Fruit fly (Drosophila melanogaster) whole organism, pupa: ENCODE measurements around the gene CG15563.

Experiments
- CG10348 ChIP-seq: fragments of 200-800 bp; sonication (Bioruptor generic); IDR thresholded peaks from 2 replicates; pipeline ENCODE4 v1.3.6; 2022; ENCODE audit warnings: missing biosample characterization, missing genetic modification characterization
- CG12605 ChIP-seq: fragments of 200-800 bp; sonication (Bioruptor generic); IDR thresholded peaks from 2 replicates; pipeline ENCODE4 v1.3.6; 2022; ENCODE audit warnings: missing biosample characterization, missing genetic modification characterization
- CG13204 ChIP-seq: fragments of 200-800 bp; sonication (Bioruptor generic); optimal IDR thresholded peaks from 2 replicates; lab custom pipeline; 2018; ENCODE audit warnings: missing biosample characterization, mild to moderate bottlenecking, missing genetic modification characterization, moderate library complexity
- CG14655 ChIP-seq: fragments of 200-800 bp; sonication (Bioruptor generic); optimal IDR thresholded peaks from 3 replicates; lab custom pipeline; 2017; ENCODE audit warnings: mild to moderate bottlenecking, missing biosample characterization, missing genetic modification reagents, missing genetic modification characterization
- CG15710 ChIP-seq: fragments of 200-800 bp; sonication (Bioruptor generic); optimal IDR thresholded peaks from 2 replicates; lab custom pipeline; 2018; ENCODE audit warnings: missing biosample characterization, mild to moderate bottlenecking, missing genetic modification characterization, moderate library complexity
- CG17806 ChIP-seq: fragments of 200-800 bp; sonication (Bioruptor generic); optimal IDR thresholded peaks from 2 replicates; lab custom pipeline; 2018; ENCODE audit warnings: missing biosample characterization, mild to moderate bottlenecking, missing genetic modification characterization, moderate library complexity
- CG32121 ChIP-seq: fragments of 200-800 bp; sonication (Bioruptor generic); IDR thresholded peaks from 2 replicates; pipeline ENCODE4 v1.3.6; 2022; ENCODE audit warnings: missing biosample characterization, missing genetic modification characterization
- CG34367 ChIP-seq: fragments of 200-800 bp; sonication (Bioruptor generic); optimal IDR thresholded peaks from 2 replicates; lab custom pipeline; 2018; ENCODE audit warnings: missing biosample characterization, mild to moderate bottlenecking, missing genetic modification characterization
- CG4496 ChIP-seq: fragments of 200-800 bp; sonication (Bioruptor generic); IDR thresholded peaks from 3 replicates; pipeline ENCODE4 v1.3.6; 2022; ENCODE audit warnings: missing biosample characterization, missing genetic modification characterization
- CG8159 ChIP-seq: fragments of 200-800 bp; sonication (Bioruptor generic); optimal IDR thresholded peaks from 3 replicates; lab custom pipeline; 2018; ENCODE audit warnings: missing biosample characterization, mild to moderate bottlenecking, missing genetic modification characterization, moderate library complexity
- CG8301 ChIP-seq: fragments of 200-800 bp; sonication (Bioruptor generic); optimal IDR thresholded peaks from 2 replicates; lab custom pipeline; 2018; ENCODE audit warnings: missing biosample characterization, mild to moderate bottlenecking, missing genetic modification characterization
- CG9948 ChIP-seq: fragments of 200-800 bp; sonication (Bioruptor generic); optimal IDR thresholded peaks from 2 replicates; lab custom pipeline; 2018; ENCODE audit warnings: missing biosample characterization, mild to moderate bottlenecking, missing genetic modification characterization, moderate library complexity
- D1 ChIP-seq: fragments of 200-800 bp; sonication (Bioruptor generic); optimal IDR thresholded peaks from 2 replicates; lab custom pipeline; 2018; ENCODE audit warnings: missing biosample characterization, mild to moderate bottlenecking, missing genetic modification characterization, moderate library complexity
- EcR ChIP-seq: fragments of 200-800 bp; sonication (Bioruptor generic); optimal IDR thresholded peaks from 3 replicates; lab custom pipeline; 2019; ENCODE audit warnings: missing biosample characterization, missing genetic modification characterization, mild to moderate bottlenecking, moderate library complexity, missing genetic modification reagents
- Ets98B ChIP-seq: fragments of 200-800 bp; sonication (Bioruptor generic); IDR thresholded peaks from 2 replicates; pipeline ENCODE4 v1.3.6; 2022; ENCODE audit warnings: missing biosample characterization, missing genetic modification characterization
- Pif1A ChIP-seq: fragments of 200-800 bp; sonication (Bioruptor generic); optimal IDR thresholded peaks from 3 replicates; lab custom pipeline; 2016; ENCODE audit warnings: missing biosample characterization, missing genetic modification characterization
- Pif1B ChIP-seq: fragments of 200-800 bp; sonication (Bioruptor generic); optimal IDR thresholded peaks from 3 replicates; lab custom pipeline; 2016; ENCODE audit warnings: missing biosample characterization, missing genetic modification characterization
- Snoo ChIP-seq: fragments of 200-800 bp; sonication (Bioruptor generic); optimal IDR thresholded peaks from 3 replicates; lab custom pipeline; 2017; ENCODE audit warnings: missing biosample characterization, mild to moderate bottlenecking, missing genetic modification characterization, inconsistent platforms
- fd96Ca ChIP-seq: fragments of 200-800 bp; sonication (Bioruptor generic); IDR thresholded peaks from 3 replicates; pipeline ENCODE4 v1.3.6; 2022; ENCODE audit warnings: missing biosample characterization, missing genetic modification characterization
- gl ChIP-seq: fragments of 200-800 bp; sonication (Bioruptor generic); optimal IDR thresholded peaks from 2 replicates; lab custom pipeline; 2018; ENCODE audit warnings: missing biosample characterization, mild to moderate bottlenecking, missing genetic modification characterization
- rn ChIP-seq: fragments of 200-800 bp; sonication (Bioruptor generic); IDR thresholded peaks from 2 replicates; pipeline ENCODE4 v1.3.6; 2022; ENCODE audit warnings: missing biosample characterization, missing genetic modification characterization

CG15563 gene

dm6 chr3R:31254808-31255207 lies 22.7 kb upstream of the CG15563 start, which contains the start of the genes CG1750 and spn-F:
Gene CG1750 (minus strand): TSS chr3R:31254900.
Gene spn-F (plus strand): TSS chr3R:31255127.
- TF ChIP-seq Pif1A (GFP tag; lab: Kevin White, UChicago): no peak
- TF ChIP-seq D1: no peak
- no peak for TF ChIP-seq CG8301
- no peak for TF ChIP-seq CG13204 (GFP tag; lab: Kevin White, UChicago)
- no peak for TF ChIP-seq gl (tag; lab: Kevin White, UChicago)
- TF ChIP-seq Ets98B (GFP tag; lab: Robert Waterston, UW): no peak
- no peak for TF ChIP-seq CG34367 (tag; lab: Kevin White, UChicago)

- TF ChIP-seq CG9948 (peak; percentile 31), CG15710 (tag; lab: Kevin White, UChicago) (no peak), CG13204 (GFP tag; lab: Kevin White, UChicago) (no peak), Ets98B (GFP tag; lab: Robert Waterston, UW) (peak; percentile 69), CG10348 (GFP tag; lab: Robert Waterston, UW) (no peak), rn (peak; percentile 62; the same call in 1 of the 2 replicates), CG14655 (GFP tag; lab: Kevin White, UChicago) (no peak), CG17806 (tag; lab: Kevin White, UChicago) (peak; percentile 52), CG8159 (no peak), Pif1A (GFP tag; lab: Kevin White, UChicago) (no peak), CG4496 (GFP tag; lab: Robert Waterston, UW) (peak; percentile 77; the same call in 2 of the 3 replicates), EcR (GFP tag; lab: Kevin White, UChicago) (peak; percentile 68), CG32121 (peak; percentile 64), gl (tag; lab: Kevin White, UChicago) (no peak), Pif1B (GFP tag; lab: Kevin White, UChicago) (no peak), fd96Ca (GFP tag; lab: Robert Waterston, UW) (peak; percentile 65; the same call in 2 of the 3 replicates)
These were observed 20.2 kb upstream of the CG15563 start, which contains the start of the genes qless and mRpL32 for dm6 chr3R:31252093-31252962. Gene qless (minus strand): TSS chr3R:31252608. Gene mRpL32 (plus strand): TSS chr3R:31252872.

- TF ChIP-seq CG4496 (GFP tag; lab: Robert Waterston, UW): peak; percentile 74; the same call in 2 of the 3 replicates
- TF ChIP-seq CG32121: peak; percentile 82
- no peak for TF ChIP-seq CG13204 (GFP tag; lab: Kevin White, UChicago)
- no peak for TF ChIP-seq EcR (GFP tag; lab: Kevin White, UChicago)
- TF ChIP-seq Ets98B (GFP tag; lab: Robert Waterston, UW): peak; percentile 81
- TF ChIP-seq CG17806 (tag; lab: Kevin White, UChicago): no peak
- no peak for TF ChIP-seq CG14655 (GFP tag; lab: Kevin White, UChicago)
- TF ChIP-seq gl (tag; lab: Kevin White, UChicago): no peak
- peak; percentile 4 for TF ChIP-seq CG34367 (tag; lab: Kevin White, UChicago)
- TF ChIP-seq CG10348 (GFP tag; lab: Robert Waterston, UW): no peak
- no peak for TF ChIP-seq CG8159
- peak; percentile 60 for TF ChIP-seq CG12605 (GFP tag; lab: Robert Waterston, UW)
- peak; percentile 58 for TF ChIP-seq CG8301
- 0 out of 3 replicates have a peak, but pooled peaks have one; percentile 52 for TF ChIP-seq fd96Ca (GFP tag; lab: Robert Waterston, UW)
- peak; percentile 55 for TF ChIP-seq Pif1A (GFP tag; lab: Kevin White, UChicago)
- no peak for TF ChIP-seq Snoo (tag; lab: Kevin White, UChicago)
- TF ChIP-seq CG15710 (tag; lab: Kevin White, UChicago): no peak
- TF ChIP-seq rn: no peak
- TF ChIP-seq D1: no peak
- TF ChIP-seq CG9948: no peak
- TF ChIP-seq Pif1B (GFP tag; lab: Kevin White, UChicago): peak; percentile 23
- TF ChIP-seq, all 21 proteins: peak for 9
These were observed 19.1 kb upstream of the CG15563 start for dm6 chr3R:31251130-31251770.

- no peak for TF ChIP-seq CG4496 (GFP tag; lab: Robert Waterston, UW)
- peak; percentile 21; the same call in 1 of the 2 replicates for TF ChIP-seq CG32121
- TF ChIP-seq Pif1A (GFP tag; lab: Kevin White, UChicago): peak; percentile 0
- TF ChIP-seq CG17806 (tag; lab: Kevin White, UChicago): no peak
- TF ChIP-seq CG9948: no peak
- TF ChIP-seq Snoo (tag; lab: Kevin White, UChicago): no peak
- peak; percentile 3 for TF ChIP-seq CG34367 (tag; lab: Kevin White, UChicago)
- TF ChIP-seq CG13204 (GFP tag; lab: Kevin White, UChicago): no peak
- peak; percentile 32 for TF ChIP-seq EcR (GFP tag; lab: Kevin White, UChicago)
- no peak for TF ChIP-seq CG8301
- TF ChIP-seq, all 21 proteins: peak for 4
These were observed 18.4 kb upstream of the CG15563 start for dm6 chr3R:31250426-31251034.

dm6 chr3R:31248245-31248644 lies 16.1 kb upstream of the CG15563 start:
- TF ChIP-seq CG4496 (GFP tag; lab: Robert Waterston, UW): no peak
